Worm (Caenorhabditis elegans): ENCODE data around the gene T22B7.22.

DNA sequence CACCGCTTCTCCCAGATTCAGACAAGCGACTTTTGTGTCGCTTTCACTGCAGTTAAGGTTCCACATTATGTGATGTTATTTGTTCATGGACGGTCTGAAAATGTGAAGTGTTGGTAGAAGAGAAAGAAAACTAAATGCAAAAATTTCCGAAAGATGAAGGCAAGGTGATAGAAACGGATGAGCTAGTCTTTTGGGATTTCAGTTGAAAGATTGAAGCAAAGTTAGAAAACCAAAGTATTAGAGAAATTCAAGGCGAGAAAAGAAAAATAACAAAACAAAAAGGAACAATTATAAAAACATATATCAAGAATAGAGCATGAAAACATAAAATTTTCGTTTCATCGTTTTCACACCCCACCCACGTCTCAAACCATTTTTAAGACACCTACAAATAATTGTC is 48.6 kb upstream of the T22B7.22 start, which contains the start of gene octr-1:
- no peak for TF ChIP-seq him-1 (tag; optimal IDR thresholded peaks at IDR 0.05)
- no peak for TF ChIP-seq dao-5 (tag; optimal IDR thresholded peaks at IDR 0.05)

Measured in whole organism, L4/young adult.